Worm (Caenorhabditis elegans) whole organism, L2 larva: Measurements from ENCODE around the gene aqp-3.

Experiments used
- C34F6.9 ChIP-seq: fragments of 150-350 bp; optimal IDR thresholded peaks from 2 replicates; lab custom pipeline; 2014; ENCODE audit warnings: missing biosample characterization, missing genetic modification characterization
- F13H6.1 ChIP-seq: sonication (generic microtip); optimal IDR thresholded peaks from 2 replicates; lab custom pipeline; 2016; ENCODE audit warnings: missing genetic modification characterization, missing compliant biosample characterization
- R02D3.7 ChIP-seq: fragments of 150-350 bp; optimal IDR thresholded peaks from 2 replicates; lab custom pipeline; 2014; ENCODE audit warnings: missing biosample characterization, missing genetic modification characterization
- ZK546.5 ChIP-seq: sonication (generic microtip); optimal IDR thresholded peaks from 2 replicates; lab custom pipeline; 2017; ENCODE audit warnings: missing biosample characterization, missing genetic modification characterization
- alr-1 ChIP-seq: fragments of 150-350 bp; optimal IDR thresholded peaks from 2 replicates; lab custom pipeline; 2014; ENCODE audit warnings: missing biosample characterization, missing genetic modification characterization
- aly-2 ChIP-seq: fragments of 150-350 bp; optimal IDR thresholded peaks from 2 replicates; lab custom pipeline; 2014; ENCODE audit warnings: missing biosample characterization, missing genetic modification characterization
- ama-1 ChIP-seq: fragments of 150-350 bp; optimal IDR thresholded peaks from 2 replicates; lab custom pipeline; 2018; ENCODE audit warnings: inconsistent platforms
- blmp-1 ChIP-seq: sonication (generic microtip); optimal IDR thresholded peaks from 2 replicates; lab custom pipeline; 2017; ENCODE audit warnings: missing genetic modification characterization, mild to moderate bottlenecking, missing compliant biosample characterization, antibody characterized with exemption, moderate library complexity; ENCODE audit not compliant: insufficient read depth
- ceh-16 ChIP-seq: fragments of 150-350 bp; optimal IDR thresholded peaks from 2 replicates; lab custom pipeline; 2014; ENCODE audit warnings: missing biosample characterization, missing genetic modification characterization
- ceh-82 ChIP-seq: fragments of 150-350 bp; optimal IDR thresholded peaks from 2 replicates; lab custom pipeline; 2014; ENCODE audit warnings: missing biosample characterization, missing genetic modification characterization
- crh-2 ChIP-seq: sonication (generic microtip); optimal IDR thresholded peaks from 2 replicates; lab custom pipeline; 2017; ENCODE audit warnings: missing biosample characterization, missing genetic modification characterization
- egl-27 ChIP-seq: sonication (generic microtip); optimal IDR thresholded peaks from 3 replicates; lab custom pipeline; 2017; ENCODE audit warnings: missing biosample characterization, missing genetic modification reagents, missing genetic modification characterization
- elt-1 ChIP-seq: fragments of 150-350 bp; optimal IDR thresholded peaks from 2 replicates; lab custom pipeline; 2014; ENCODE audit warnings: missing biosample characterization, missing genetic modification characterization
- elt-3 ChIP-seq: sonication (generic microtip); optimal IDR thresholded peaks from 2 replicates; lab custom pipeline; 2017; ENCODE audit warnings: missing biosample characterization, missing genetic modification characterization
- fos-1 ChIP-seq: fragments of 150-350 bp; optimal IDR thresholded peaks from 2 replicates; lab custom pipeline; 2014; ENCODE audit warnings: missing biosample characterization, missing genetic modification characterization
- gmeb-1 ChIP-seq: fragments of 150-350 bp; optimal IDR thresholded peaks from 2 replicates; lab custom pipeline; 2014; ENCODE audit warnings: missing biosample characterization, missing genetic modification characterization
- lin-11 ChIP-seq: fragments of 150-350 bp; sonication (generic microtip); optimal IDR thresholded peaks from 2 replicates; lab custom pipeline; 2014; ENCODE audit warnings: missing biosample characterization, missing genetic modification characterization, inconsistent platforms, mixed read lengths
- lin-13 ChIP-seq: fragments of 150-350 bp; optimal IDR thresholded peaks from 2 replicates; lab custom pipeline; 2014; ENCODE audit warnings: missing biosample characterization, missing genetic modification reagents, missing genetic modification characterization
- lsy-2 ChIP-seq, 2 experiments: fragments of 150-350 bp in 1 of 2; sonication (generic microtip) in 1 of 2; optimal IDR thresholded peaks; 2 replicates each; lab custom pipeline; 2014 to 2017; ENCODE audit warnings: missing biosample characterization in 2 of 2, missing genetic modification characterization in 2 of 2
- mab-5 ChIP-seq: fragments of 150-350 bp; optimal IDR thresholded peaks from 2 replicates; lab custom pipeline; 2014; ENCODE audit warnings: missing biosample characterization, missing genetic modification characterization
- mdl-1 ChIP-seq, 2 experiments: fragments of 150-350 bp in 1 of 2; sonication (generic microtip) in 1 of 2; optimal IDR thresholded peaks; 2 replicates each; lab custom pipeline; 2017; ENCODE audit warnings: missing biosample characterization in 2 of 2, missing genetic modification characterization in 2 of 2
- nhr-10 ChIP-seq: sonication (generic microtip); optimal IDR thresholded peaks from 2 replicates; lab custom pipeline; 2017; ENCODE audit warnings: missing biosample characterization, missing genetic modification characterization
- nhr-11 ChIP-seq: fragments of 150-350 bp; optimal IDR thresholded peaks from 2 replicates; lab custom pipeline; 2014; ENCODE audit warnings: missing biosample characterization, missing genetic modification characterization
- nhr-21 ChIP-seq: fragments of 150-350 bp; optimal IDR thresholded peaks from 2 replicates; lab custom pipeline; 2014; ENCODE audit warnings: missing biosample characterization, missing genetic modification characterization
- nhr-23 ChIP-seq: fragments of 150-350 bp; optimal IDR thresholded peaks from 2 replicates; lab custom pipeline; 2014; ENCODE audit warnings: missing biosample characterization, missing genetic modification reagents, missing genetic modification characterization
- nhr-237 ChIP-seq: fragments of 150-350 bp; optimal IDR thresholded peaks from 2 replicates; lab custom pipeline; 2014; ENCODE audit warnings: missing biosample characterization, missing genetic modification characterization
- nhr-25 ChIP-seq: fragments of 150-350 bp; sonication (generic microtip); optimal IDR thresholded peaks from 3 replicates; lab custom pipeline; 2014; ENCODE audit warnings: missing biosample characterization, missing genetic modification characterization
- nhr-6 ChIP-seq: fragments of 150-350 bp; optimal IDR thresholded peaks from 2 replicates; lab custom pipeline; 2014; ENCODE audit warnings: missing biosample characterization, missing genetic modification characterization
- nhr-77 ChIP-seq: fragments of 150-350 bp; optimal IDR thresholded peaks from 2 replicates; lab custom pipeline; 2014; ENCODE audit warnings: missing biosample characterization, missing genetic modification characterization
- peb-1 ChIP-seq: fragments of 150-350 bp; optimal IDR thresholded peaks from 2 replicates; lab custom pipeline; 2014; ENCODE audit warnings: missing biosample characterization, missing genetic modification characterization
- sem-4 ChIP-seq: fragments of 150-350 bp; optimal IDR thresholded peaks from 2 replicates; lab custom pipeline; 2014; ENCODE audit warnings: missing biosample characterization, missing genetic modification reagents, missing genetic modification characterization
- skn-1 ChIP-seq: sonication (generic microtip); optimal IDR thresholded peaks from 2 replicates; lab custom pipeline; 2017; ENCODE audit warnings: missing biosample characterization, missing genetic modification characterization
- sma-3 ChIP-seq: sonication (generic microtip); optimal IDR thresholded peaks from 2 replicates; lab custom pipeline; 2016; ENCODE audit warnings: missing genetic modification reagents, missing genetic modification characterization, missing compliant biosample characterization
- sma-9 ChIP-seq, 2 experiments: fragments of 150-350 bp in 1 of 2; sonication (generic microtip) in 1 of 2; optimal IDR thresholded peaks; 2 replicates each; lab custom pipeline; 2014 to 2016; ENCODE audit warnings: missing genetic modification characterization in 2 of 2, mild to moderate bottlenecking in 1 of 2, missing biosample characterization in 1 of 2, missing compliant biosample characterization in 1 of 2, missing genetic modification reagents in 1 of 2, moderate library complexity in 1 of 2
- snpc-4 ChIP-seq: fragments of 150-350 bp; optimal IDR thresholded peaks from 2 replicates; lab custom pipeline; 2014; ENCODE audit warnings: missing biosample characterization, missing genetic modification characterization
- unc-39 ChIP-seq: fragments of 150-350 bp; optimal IDR thresholded peaks from 2 replicates; lab custom pipeline; 2014; ENCODE audit warnings: missing biosample characterization, missing genetic modification characterization
- unc-55 ChIP-seq: fragments of 150-350 bp; sonication (generic microtip); optimal IDR thresholded peaks from 3 replicates; lab custom pipeline; 2014; ENCODE audit warnings: missing biosample characterization, missing genetic modification reagents, missing genetic modification characterization
- zag-1 ChIP-seq: fragments of 150-350 bp; optimal IDR thresholded peaks from 2 replicates; lab custom pipeline; 2014; ENCODE audit warnings: missing biosample characterization, missing genetic modification characterization
- ztf-1 ChIP-seq: fragments of 200-800 bp; sonication (Bioruptor generic); conservative IDR thresholded peaks from 2 replicates; pipeline ENCODE4 v1.3.6; 2022; ENCODE audit warnings: missing genetic modification characterization, missing compliant biosample characterization
- ztf-4 ChIP-seq: fragments of 150-350 bp; optimal IDR thresholded peaks from 2 replicates; lab custom pipeline; 2014; ENCODE audit warnings: missing biosample characterization, missing genetic modification characterization

The aqp-3 gene

DNA sequence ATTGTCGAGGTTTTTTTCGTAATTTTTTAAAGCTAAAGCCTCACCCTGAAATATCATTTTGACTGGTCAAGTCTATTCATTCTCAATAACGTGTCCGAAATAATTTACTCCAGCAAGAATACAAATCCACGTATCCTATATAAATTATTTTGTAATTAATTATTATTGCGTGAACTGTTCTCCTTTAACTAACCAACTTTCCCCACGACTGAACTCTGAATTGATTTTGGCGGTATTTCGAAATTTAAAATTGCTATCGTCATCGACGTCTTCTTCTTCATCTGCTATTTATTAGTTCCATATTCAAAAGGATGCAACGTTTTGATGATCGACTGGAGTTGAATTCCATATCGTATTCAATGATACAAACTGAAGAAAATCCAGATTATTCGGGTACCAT, at the start of gene aqp-3, which contains the start of gene Y69E1A.8:
aqp-3 (minus strand) TSS at position 101 of the 400 bp plus-strand sequence.
Y69E1A.8 (plus strand) TSS at position 246 of the 400 bp plus-strand sequence.
- TF ChIP-seq mab-5 (tag; lab: Kevin White, UChicago) (no peak), skn-1 (no peak), lsy-2 (tag; optimal IDR thresholded peaks at IDR 0.05; lab: Kevin White, UChicago) (no peak), gmeb-1 (no peak), sma-3 (no peak), ZK546.5 (tag; lab: Kevin White, UChicago) (no peak), alr-1 (tag; lab: Kevin White, UChicago) (no peak), nhr-21 (tag; lab: Kevin White, UChicago) (no peak), lin-13 (no peak), sma-9 (GFP tag; optimal IDR thresholded peaks at IDR 0.05; lab: Kevin White, UChicago) (no peak), sma-9 (tag; optimal IDR thresholded peaks at IDR 0.05; lab: Kevin White, UChicago) (no peak), ztf-1 (GFP tag; lab: Robert Waterston, UW) (no peak), F13H6.1 (tag; lab: Kevin White, UChicago) (no peak)

- TF ChIP-seq lsy-2 (tag; optimal IDR thresholded peaks at IDR 0.05; lab: Kevin White, UChicago): no peak
- no peak for TF ChIP-seq nhr-11
- peak; percentile 31 for TF ChIP-seq sma-9 (GFP tag; optimal IDR thresholded peaks at IDR 0.05; lab: Kevin White, UChicago)
- TF ChIP-seq sma-9 (tag; optimal IDR thresholded peaks at IDR 0.05; lab: Kevin White, UChicago): no peak
- peak in 1 of 2 experiments; percentile 27 for TF ChIP-seq mdl-1 (tag; optimal IDR thresholded peaks at IDR 0.05; lab: Kevin White, UChicago)
- TF ChIP-seq elt-1 (tag; lab: Kevin White, UChicago): no peak
- TF ChIP-seq ZK546.5 (tag; lab: Kevin White, UChicago): no peak
- TF ChIP-seq egl-27: no peak
- no peak for TF ChIP-seq elt-3 (tag; lab: Kevin White, UChicago)
- TF ChIP-seq R02D3.7: no peak
- TF ChIP-seq nhr-237 (tag; lab: Kevin White, UChicago): no peak
- TF ChIP-seq nhr-77 (tag; lab: Kevin White, UChicago): no peak
- no peak for TF ChIP-seq unc-39 (tag; lab: Kevin White, UChicago)
- no peak for TF ChIP-seq unc-55
- no peak for TF ChIP-seq F13H6.1 (tag; lab: Kevin White, UChicago)
- TF ChIP-seq ama-1: no peak
- TF ChIP-seq fos-1 (tag; lab: Kevin White, UChicago): peak; percentile 59
- no peak for TF ChIP-seq blmp-1 (tag; lab: Kevin White, UChicago)
- peak; percentile 62 for TF ChIP-seq crh-2
- no peak for TF ChIP-seq ceh-16 (tag; lab: Kevin White, UChicago)
- no peak for TF ChIP-seq nhr-6
- TF ChIP-seq nhr-10 (tag; lab: Kevin White, UChicago): no peak
These were observed 49.6 kb upstream of the aqp-3 start, which contains the start of gene F13H10.3 for ce11 chrIV:11015881-11016280. TSS of gene F13H10.3 (minus strand) at chrIV:11015953.

DNA sequence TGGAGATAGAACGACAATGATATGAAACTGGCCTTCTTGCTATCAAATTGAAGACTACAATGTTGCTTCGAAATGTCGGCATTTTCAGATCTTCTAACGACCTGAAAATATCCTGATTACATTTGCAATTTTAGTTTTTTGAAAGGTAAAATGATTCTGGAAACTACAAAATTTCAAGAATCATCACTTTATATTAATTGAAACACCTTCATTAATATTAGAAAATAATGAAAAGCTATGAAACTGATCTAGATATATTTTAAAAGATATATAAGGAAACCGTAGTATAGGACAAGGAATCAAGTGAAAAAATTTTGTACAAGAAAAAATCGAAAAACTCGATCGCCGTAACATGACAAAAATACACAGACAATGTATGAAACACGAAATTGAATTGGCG, 45.7 kb upstream of the aqp-3 start, which contains the start of gene ndx-9:
ndx-9 (minus strand) TSS at position 101 of the 400 bp plus-strand sequence.
- no peak for TF ChIP-seq ZK546.5 (tag; lab: Kevin White, UChicago)
- no peak for TF ChIP-seq sem-4 (tag; lab: Kevin White, UChicago)
- TF ChIP-seq ceh-16 (tag; lab: Kevin White, UChicago): no peak
- TF ChIP-seq ztf-4: no peak
- TF ChIP-seq elt-1 (tag; lab: Kevin White, UChicago): no peak
- TF ChIP-seq C34F6.9 (tag; lab: Kevin White, UChicago): no peak
- TF ChIP-seq lin-13: no peak
- no peak for TF ChIP-seq elt-3 (tag; lab: Kevin White, UChicago)
- no peak for TF ChIP-seq ceh-82 (tag; lab: Kevin White, UChicago)
- TF ChIP-seq peb-1: no peak
- TF ChIP-seq crh-2: no peak
- no peak for TF ChIP-seq nhr-25

DNA sequence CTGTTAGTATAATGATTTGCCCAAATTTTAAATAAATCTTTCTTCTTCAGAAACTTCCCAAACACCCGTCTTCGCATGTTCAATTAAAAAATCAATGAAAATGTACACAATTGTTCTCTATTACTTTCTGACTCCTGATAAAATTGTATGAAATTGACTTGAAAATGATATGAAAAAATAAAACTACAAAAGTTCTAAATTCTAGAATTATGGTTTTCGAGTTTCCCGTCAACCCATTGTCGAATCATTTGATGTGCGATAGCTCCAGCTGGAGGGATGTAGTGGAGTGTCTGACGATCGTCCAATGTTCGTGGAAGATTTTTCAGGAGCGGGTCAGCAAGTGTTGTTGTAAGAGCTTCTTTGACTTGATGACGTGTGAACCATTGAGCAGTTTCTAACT, 43.7 kb upstream of the aqp-3 start:
- TF ChIP-seq nhr-6 (no peak), nhr-77 (tag; lab: Kevin White, UChicago) (no peak), lsy-2 (tag; optimal IDR thresholded peaks at IDR 0.05; lab: Kevin White, UChicago) (no peak), ZK546.5 (tag; lab: Kevin White, UChicago) (no peak), sma-3 (no peak), aly-2 (tag; lab: Kevin White, UChicago) (no peak), snpc-4 (tag; lab: Kevin White, UChicago) (no peak), egl-27 (no peak), sem-4 (tag; lab: Kevin White, UChicago) (no peak), zag-1 (no peak), gmeb-1 (no peak), ztf-1 (GFP tag; lab: Robert Waterston, UW) (no peak), lin-11 (tag; lab: Kevin White, UChicago) (no peak), lin-13 (no peak), crh-2 (no peak), nhr-23 (no peak)
